Fruit fly (Drosophila melanogaster) whole organism, embryonic: ENCODE data around the gene ari-1.
A peak's percentile ranks its signal among the peaks of the same experiment; 100 is the strongest.

Source experiments
- Ada2b ChIP-seq: fragments of 200-800 bp; sonication (Bioruptor generic); IDR thresholded peaks from 2 replicates; pipeline ENCODE4 v1.3.6; 2022; ENCODE audit warnings: missing biosample characterization, missing genetic modification characterization
- BEAF-32 ChIP-seq: fragments of 200-800 bp; sonication (Bioruptor generic); optimal IDR thresholded peaks from 3 replicates; lab custom pipeline; 2017; ENCODE audit warnings: missing biosample characterization, missing genetic modification characterization, mild to moderate bottlenecking, moderate library complexity, missing genetic modification reagents
- C15 ChIP-seq: fragments of 200-800 bp; sonication (Bioruptor generic); IDR thresholded peaks from 3 replicates; pipeline ENCODE4 v1.3.6; 2022; ENCODE audit warnings: missing biosample characterization, missing genetic modification characterization
- CG10147 ChIP-seq: fragments of 200-800 bp; sonication (Bioruptor generic); optimal IDR thresholded peaks from 2 replicates; lab custom pipeline; 2019; ENCODE audit warnings: missing biosample characterization, mild to moderate bottlenecking, missing genetic modification characterization, moderate library complexity
- CG10267 ChIP-seq: fragments of 200-800 bp; sonication (Bioruptor generic); optimal IDR thresholded peaks from 2 replicates; lab custom pipeline; 2018; ENCODE audit warnings: missing biosample characterization, mild to moderate bottlenecking, missing genetic modification characterization, moderate library complexity
- CG11560 ChIP-seq: fragments of 200-800 bp; sonication (Bioruptor generic); IDR thresholded peaks from 3 replicates; pipeline ENCODE4 v1.3.6; 2022; ENCODE audit warnings: missing biosample characterization, missing genetic modification characterization
- CG12942 ChIP-seq: fragments of 200-800 bp; sonication (Bioruptor generic); optimal IDR thresholded peaks from 3 replicates; lab custom pipeline; 2016; ENCODE audit warnings: missing biosample characterization, missing genetic modification characterization
- CG13894 ChIP-seq: fragments of 200-800 bp; sonication (Bioruptor generic); optimal IDR thresholded peaks from 3 replicates; lab custom pipeline; 2018; ENCODE audit warnings: missing biosample characterization, mild to moderate bottlenecking, missing genetic modification characterization, moderate library complexity
- CG18764 ChIP-seq: fragments of 200-800 bp; sonication (Bioruptor generic); optimal IDR thresholded peaks from 3 replicates; lab custom pipeline; 2016; ENCODE audit warnings: missing biosample characterization, missing genetic modification characterization
- CG2678 ChIP-seq: fragments of 200-800 bp; sonication (Bioruptor generic); optimal IDR thresholded peaks from 3 replicates; lab custom pipeline; 2019; ENCODE audit warnings: missing biosample characterization, mild to moderate bottlenecking, missing genetic modification characterization, moderate library complexity
- CG30020 ChIP-seq: fragments of 200-800 bp; optimal IDR thresholded peaks from 2 replicates; lab custom pipeline; 2019; ENCODE audit warnings: missing biosample characterization, mild to moderate bottlenecking, missing genetic modification characterization, moderate library complexity
- CG31365 ChIP-seq: fragments of 200-800 bp; sonication (Bioruptor generic); optimal IDR thresholded peaks from 2 replicates; lab custom pipeline; 2018; ENCODE audit warnings: missing biosample characterization, mild to moderate bottlenecking, missing genetic modification characterization
- CG34224 ChIP-seq: fragments of 200-800 bp; sonication (Bioruptor generic); IDR thresholded peaks from 3 replicates; pipeline ENCODE4 v1.3.6; 2022; ENCODE audit warnings: missing biosample characterization, missing genetic modification characterization; ENCODE audit not compliant: partially characterized antibody
- CG34376 ChIP-seq: fragments of 200-800 bp; sonication (Bioruptor generic); optimal IDR thresholded peaks from 2 replicates; lab custom pipeline; 2018; ENCODE audit warnings: missing biosample characterization, mild to moderate bottlenecking, missing genetic modification characterization
- CG3995 ChIP-seq: fragments of 200-800 bp; sonication (Bioruptor generic); optimal IDR thresholded peaks from 3 replicates; lab custom pipeline; 2016; ENCODE audit warnings: missing biosample characterization, missing genetic modification characterization
- CG4854 ChIP-seq: fragments of 200-800 bp; sonication (Bioruptor generic); optimal IDR thresholded peaks from 2 replicates; lab custom pipeline; 2016; ENCODE audit warnings: missing biosample characterization, missing genetic modification characterization, inconsistent platforms
- CG6254 ChIP-seq: fragments of 200-800 bp; sonication (Bioruptor generic); optimal IDR thresholded peaks from 3 replicates; lab custom pipeline; 2017; ENCODE audit warnings: mild to moderate bottlenecking, missing biosample characterization, missing genetic modification reagents, missing genetic modification characterization
- CG8290 ChIP-seq, 3 experiments: fragments of 200-800 bp; sonication (Bioruptor generic); optimal IDR thresholded peaks; 2 replicates each; lab custom pipeline; 2016 to 2019; ENCODE audit warnings: missing biosample characterization in 3 of 3, missing genetic modification characterization in 3 of 3, mild to moderate bottlenecking in 2 of 3, moderate library complexity in 1 of 3
- CG8924 ChIP-seq: fragments of 200-800 bp; optimal IDR thresholded peaks from 3 replicates; lab custom pipeline; 2019; ENCODE audit warnings: missing biosample characterization, mild to moderate bottlenecking, missing genetic modification characterization, moderate library complexity
- Deaf1 ChIP-seq: fragments of 200-800 bp; optimal IDR thresholded peaks from 3 replicates; lab custom pipeline; 2019; ENCODE audit warnings: missing biosample characterization, mild to moderate bottlenecking, missing genetic modification characterization, moderate library complexity
- Doc2 ChIP-seq: fragments of 200-800 bp; sonication (Bioruptor generic); IDR thresholded peaks from 2 replicates; pipeline ENCODE4 v1.3.6; 2022; ENCODE audit warnings: missing biosample characterization, missing genetic modification characterization
- Eip74EF ChIP-seq, 2 experiments: fragments of 200-800 bp in 1 of 2; fragments of >200 bp in 1 of 2; sonication (Bioruptor generic) in 1 of 2; optimal IDR thresholded peaks; 2 replicates each; lab custom pipeline; 2017 to 2019; ENCODE audit warnings: missing biosample characterization in 2 of 2, missing genetic modification characterization in 2 of 2, mild to moderate bottlenecking in 1 of 2, moderate library complexity in 1 of 2
- Fer1 ChIP-seq: fragments of 200-800 bp; sonication (Bioruptor generic); optimal IDR thresholded peaks from 2 replicates; lab custom pipeline; 2017; ENCODE audit warnings: missing biosample characterization, mild to moderate bottlenecking, missing genetic modification characterization
- Hmr ChIP-seq: fragments of 200-800 bp; sonication (Bioruptor generic); optimal IDR thresholded peaks from 3 replicates; lab custom pipeline; 2017; ENCODE audit warnings: mild to moderate bottlenecking, missing biosample characterization, missing genetic modification reagents, missing genetic modification characterization
- Kr ChIP-seq: fragments of 200-800 bp; sonication (Bioruptor generic); optimal IDR thresholded peaks from 2 replicates; lab custom pipeline; 2017; ENCODE audit warnings: missing biosample characterization, mild to moderate bottlenecking, missing genetic modification characterization
- Opbp ChIP-seq: fragments of 200-800 bp; sonication (Bioruptor generic); IDR thresholded peaks from 3 replicates; pipeline ENCODE4 v1.3.6; 2022; ENCODE audit warnings: missing biosample characterization, missing genetic modification characterization; ENCODE audit not compliant: partially characterized antibody
- Trl ChIP-seq, 3 experiments: fragments of >200 bp in 2 of 3; fragments of 200-800 bp in 1 of 3; sonication (Bioruptor generic) in 1 of 3; optimal IDR thresholded peaks; 2 replicates in 1 of 3; 3 replicates in 2 of 3; lab custom pipeline; 2016 to 2017; ENCODE audit warnings: missing biosample characterization in 1 of 3, missing genetic modification characterization in 1 of 3
- Vsx1 ChIP-seq: fragments of 200-800 bp; sonication (Bioruptor generic); optimal IDR thresholded peaks from 2 replicates; lab custom pipeline; 2017; ENCODE audit warnings: missing biosample characterization, mild to moderate bottlenecking, missing genetic modification characterization, missing genetic modification reagents
- al ChIP-seq: fragments of 200-800 bp; sonication (Bioruptor generic); IDR thresholded peaks from 2 replicates; pipeline ENCODE4 v1.3.6; 2022; ENCODE audit warnings: missing biosample characterization, missing genetic modification characterization
- bbx ChIP-seq: fragments of 200-800 bp; sonication (Bioruptor generic); IDR thresholded peaks from 2 replicates; pipeline ENCODE4 v1.3.6; 2022; ENCODE audit warnings: missing biosample characterization, missing genetic modification characterization; ENCODE audit not compliant: partially characterized antibody
- bowl ChIP-seq: fragments of 200-800 bp; sonication (Bioruptor generic); IDR thresholded peaks from 2 replicates; pipeline ENCODE4 v1.3.6; 2022; ENCODE audit warnings: missing biosample characterization, missing genetic modification characterization
- cas ChIP-seq: fragments of 200-800 bp; sonication (Bioruptor generic); IDR thresholded peaks from 2 replicates; pipeline ENCODE4 v1.3.6; 2022; ENCODE audit warnings: missing biosample characterization, missing genetic modification characterization
- chinmo ChIP-seq: fragments of 200-800 bp; sonication (Bioruptor generic); IDR thresholded peaks from 4 replicates; pipeline ENCODE4 v1.3.6; 2022; ENCODE audit warnings: missing biosample characterization, missing genetic modification characterization; ENCODE audit not compliant: partially characterized antibody
- dan ChIP-seq: fragments of 200-800 bp; sonication (Bioruptor generic); IDR thresholded peaks from 2 replicates; pipeline ENCODE4 v1.3.6; 2022; ENCODE audit warnings: missing biosample characterization, missing genetic modification characterization
- grn ChIP-seq: fragments of 200-800 bp; sonication (Bioruptor generic); optimal IDR thresholded peaks from 3 replicates; lab custom pipeline; 2017; ENCODE audit warnings: missing biosample characterization, missing genetic modification characterization
- jumu ChIP-seq: fragments of 200-800 bp; sonication (Bioruptor generic); optimal IDR thresholded peaks from 3 replicates; lab custom pipeline; 2016; ENCODE audit warnings: missing biosample characterization, missing genetic modification characterization
- klu ChIP-seq: fragments of 200-800 bp; sonication (Bioruptor generic); IDR thresholded peaks from 2 replicates; pipeline ENCODE4 v1.3.6; 2022; ENCODE audit warnings: missing biosample characterization, missing genetic modification characterization
- nerfin-2 ChIP-seq: fragments of 200-800 bp; sonication (Bioruptor generic); IDR thresholded peaks from 2 replicates; pipeline ENCODE4 v1.3.6; 2022; ENCODE audit warnings: missing biosample characterization, missing genetic modification characterization; ENCODE audit not compliant: partially characterized antibody
- pfk ChIP-seq: fragments of 200-800 bp; sonication (Bioruptor generic); optimal IDR thresholded peaks from 2 replicates; lab custom pipeline; 2018; ENCODE audit warnings: missing biosample characterization, mild to moderate bottlenecking, missing genetic modification characterization, moderate library complexity
- pho ChIP-seq: fragments of 200-800 bp; sonication (Bioruptor generic); optimal IDR thresholded peaks from 2 replicates; lab custom pipeline; 2016; ENCODE audit warnings: missing biosample characterization, missing genetic modification characterization
- pita ChIP-seq: fragments of 200-800 bp; sonication (Bioruptor generic); optimal IDR thresholded peaks from 2 replicates; lab custom pipeline; 2017; ENCODE audit warnings: missing biosample characterization, mild to moderate bottlenecking, missing genetic modification characterization
- pum ChIP-seq: fragments of 200-800 bp; sonication (Bioruptor generic); optimal IDR thresholded peaks from 2 replicates; lab custom pipeline; 2016; ENCODE audit warnings: missing biosample characterization, missing genetic modification characterization
- run ChIP-seq: fragments of 200-800 bp; sonication (Bioruptor generic); optimal IDR thresholded peaks from 3 replicates; lab custom pipeline; 2018; ENCODE audit warnings: missing biosample characterization, mild to moderate bottlenecking, missing genetic modification characterization
- salm ChIP-seq: fragments of 200-800 bp; sonication (Bioruptor generic); optimal IDR thresholded peaks from 2 replicates; lab custom pipeline; 2018; ENCODE audit warnings: missing biosample characterization, mild to moderate bottlenecking, missing genetic modification characterization
- sima ChIP-seq: fragments of 200-800 bp; sonication (Bioruptor generic); optimal IDR thresholded peaks from 2 replicates; lab custom pipeline; 2016; ENCODE audit warnings: missing biosample characterization, missing genetic modification characterization
- sisA ChIP-seq: fragments of 200-800 bp; sonication (Bioruptor generic); IDR thresholded peaks from 2 replicates; pipeline ENCODE4 v1.3.6; 2022; ENCODE audit warnings: missing biosample characterization, missing genetic modification characterization
- sqz ChIP-seq: fragments of 200-800 bp; sonication (Bioruptor generic); optimal IDR thresholded peaks from 3 replicates; lab custom pipeline; 2018; ENCODE audit warnings: missing biosample characterization, mild to moderate bottlenecking, missing genetic modification characterization
- sr ChIP-seq: fragments of 200-800 bp; sonication (Bioruptor generic); IDR thresholded peaks from 3 replicates; pipeline ENCODE4 v1.3.6; 2022; ENCODE audit warnings: missing biosample characterization, missing genetic modification characterization
- tll ChIP-seq, 2 experiments: fragments of 200-800 bp in 1 of 2; fragments of >200 bp in 1 of 2; sonication (Bioruptor generic) in 1 of 2; optimal IDR thresholded peaks; 2 replicates each; lab custom pipeline; 2017 to 2019; ENCODE audit warnings: missing biosample characterization in 2 of 2, missing genetic modification characterization in 2 of 2, mild to moderate bottlenecking in 1 of 2, moderate library complexity in 1 of 2
- zen ChIP-seq: fragments of 200-800 bp; sonication (Bioruptor generic); optimal IDR thresholded peaks from 3 replicates; lab custom pipeline; 2018; ENCODE audit warnings: missing biosample characterization, mild to moderate bottlenecking, missing genetic modification characterization, moderate library complexity
- zen2 ChIP-seq: fragments of 200-800 bp; sonication (Bioruptor generic); IDR thresholded peaks from 3 replicates; pipeline ENCODE4 v1.3.6; 2022; ENCODE audit warnings: missing biosample characterization, missing genetic modification characterization; ENCODE audit not compliant: partially characterized antibody

ari-1 gene

dm6 chrX:18154955-18155419, 17.4 kb upstream of the ari-1 start, which contains the start of gene Frq1 (continued):
- TF ChIP-seq sima: no peak
- peak; percentile 41 for TF ChIP-seq Deaf1 (tag; lab: Kevin White, UChicago)
- TF ChIP-seq BEAF-32 (GFP tag; lab: Kevin White, UChicago): no peak
- TF ChIP-seq CG13894 (tag; lab: Kevin White, UChicago): peak; percentile 21
- TF ChIP-seq tll (GFP tag; optimal IDR thresholded peaks at IDR 0.05; lab: Kevin White, UChicago): no peak
- TF ChIP-seq CG8290 (GFP tag; optimal IDR thresholded peaks at IDR 0.05; lab: Kevin White, UChicago): no peak
- TF ChIP-seq CG8290 (tag; optimal IDR thresholded peaks at IDR 0.05; lab: Kevin White, UChicago): peak in 1 of 2 experiments; percentile 27
- no peak for TF ChIP-seq Fer1
- TF ChIP-seq CG34376 (GFP tag; lab: Kevin White, UChicago): no peak
- TF ChIP-seq pho (GFP tag; lab: Kevin White, UChicago): no peak
- no peak for TF ChIP-seq salm
- no peak for TF ChIP-seq pum (GFP tag; lab: Kevin White, UChicago)
- no peak for TF ChIP-seq CG30020
- no peak for TF ChIP-seq pfk
- TF ChIP-seq jumu: no peak
- TF ChIP-seq sr (GFP tag; lab: Robert Waterston, UW): no peak
- TF ChIP-seq bbx (GFP tag; lab: Robert Waterston, UW): no peak
- no peak for TF ChIP-seq CG2678 (tag; lab: Kevin White, UChicago)
- TF ChIP-seq CG31365 (tag; lab: Kevin White, UChicago): no peak
- no peak for TF ChIP-seq CG10147 (GFP tag; lab: Kevin White, UChicago)
- no peak for TF ChIP-seq al
- TF ChIP-seq CG11560 (tag; lab: Robert Waterston, UW): no peak
- 0 out of 4 replicates have a peak, but pooled peaks have one; percentile 39 for TF ChIP-seq chinmo (GFP tag; lab: Robert Waterston, UW)
- TF ChIP-seq Opbp (GFP tag; lab: Robert Waterston, UW): no peak
- no peak for TF ChIP-seq C15 (GFP tag; lab: Robert Waterston, UW)
- no peak for TF ChIP-seq CG8924
- TF ChIP-seq dan (GFP tag; lab: Robert Waterston, UW): no peak
- no peak for TF ChIP-seq klu (GFP tag; lab: Robert Waterston, UW)
- no peak for TF ChIP-seq run (tag; lab: Kevin White, UChicago)
- no peak for TF ChIP-seq CG12942
- TF ChIP-seq Eip74EF (GFP tag; optimal IDR thresholded peaks at IDR 0.05; lab: Kevin White, UChicago): no peak
- TF ChIP-seq Trl (optimal IDR thresholded peaks at IDR 0.05; lab: Kevin White, UChicago): peak; percentile 25 to 31
- no peak for TF ChIP-seq Trl (GFP tag; optimal IDR thresholded peaks at IDR 0.05; lab: Kevin White, UChicago)
- TF ChIP-seq CG18764 (GFP tag; lab: Kevin White, UChicago): no peak
- TF ChIP-seq Kr: no peak
- TF ChIP-seq pita (GFP tag; lab: Kevin White, UChicago): no peak
- TF ChIP-seq CG3995 (GFP tag; lab: Kevin White, UChicago): no peak

dm6 chrX:18153001-18153400, 15.4 kb upstream of the ari-1 start:
- TF ChIP-seq CG34224: no peak
- TF ChIP-seq grn: no peak
- TF ChIP-seq sqz (GFP tag; lab: Kevin White, UChicago): no peak
- no peak for TF ChIP-seq zen2 (GFP tag; lab: Robert Waterston, UW)
- TF ChIP-seq cas (GFP tag; lab: Robert Waterston, UW): no peak
- no peak for TF ChIP-seq Doc2 (GFP tag; lab: Robert Waterston, UW)
- TF ChIP-seq zen (tag; lab: Kevin White, UChicago): no peak
- peak; percentile 4 for TF ChIP-seq Hmr (GFP tag; lab: Kevin White, UChicago)
- TF ChIP-seq CG10267 (tag; lab: Kevin White, UChicago): no peak
- no peak for TF ChIP-seq nerfin-2 (GFP tag; lab: Robert Waterston, UW)
- TF ChIP-seq Vsx1 (GFP tag; lab: Kevin White, UChicago): no peak
- no peak for TF ChIP-seq bowl
- TF ChIP-seq sisA (GFP tag; lab: Robert Waterston, UW): peak; percentile 10; the same call in 1 of the 2 replicates
- TF ChIP-seq Ada2b (GFP tag; lab: Robert Waterston, UW): peak; percentile 33; the same call in 1 of the 2 replicates
- no peak for TF ChIP-seq CG6254 (GFP tag; lab: Kevin White, UChicago)
- TF ChIP-seq CG4854: no peak
